Worm (Caenorhabditis elegans) whole organism, early embryonic: ENCODE results near the gene clec-35.

Experiments used
- B0310.2 ChIP-seq: sonication (generic microtip); optimal IDR thresholded peaks from 2 replicates; lab custom pipeline; 2016; ENCODE audit warnings: mild to moderate bottlenecking, missing genetic modification characterization, missing compliant biosample characterization
- F13C5.2 ChIP-seq: sonication (generic microtip); optimal IDR thresholded peaks from 2 replicates; lab custom pipeline; 2017; ENCODE audit warnings: mild to moderate bottlenecking, missing genetic modification characterization, inconsistent platforms, missing compliant biosample characterization
- aly-1 ChIP-seq: sonication (generic microtip); optimal IDR thresholded peaks from 2 replicates; lab custom pipeline; 2016; ENCODE audit warnings: missing genetic modification characterization, missing compliant biosample characterization
- ama-1 ChIP-seq: fragments of 150-350 bp; optimal IDR thresholded peaks from 2 replicates; lab custom pipeline; 2014
- ceh-13 ChIP-seq: fragments of 200-800 bp; sonication (Bioruptor generic); optimal IDR thresholded peaks from 2 replicates; lab custom pipeline; 2018; ENCODE audit warnings: mild to moderate bottlenecking, missing genetic modification characterization, missing compliant biosample characterization
- ceh-36 ChIP-seq: sonication (generic microtip); optimal IDR thresholded peaks from 2 replicates; lab custom pipeline; 2016; ENCODE audit warnings: missing genetic modification characterization, inconsistent platforms, missing compliant biosample characterization
- ets-7 ChIP-seq: sonication (generic microtip); optimal IDR thresholded peaks from 2 replicates; lab custom pipeline; 2016; ENCODE audit warnings: missing genotype, missing genetic modification characterization, missing compliant biosample characterization
- flt-1 ChIP-seq: fragments of 200-800 bp; sonication (Bioruptor generic); IDR thresholded peaks from 2 replicates; pipeline ENCODE4 v1.3.6; 2022; ENCODE audit warnings: missing genetic modification characterization, missing compliant biosample characterization
- hmbx-1 ChIP-seq: sonication (generic microtip); optimal IDR thresholded peaks from 2 replicates; lab custom pipeline; 2016; ENCODE audit warnings: mild to moderate bottlenecking, missing genetic modification characterization, missing compliant biosample characterization
- hmg-4 ChIP-seq: fragments of 200-800 bp; sonication (Bioruptor generic); optimal IDR thresholded peaks from 2 replicates; lab custom pipeline; 2018; ENCODE audit warnings: mild to moderate bottlenecking, missing genetic modification characterization, missing compliant biosample characterization
- hnd-1 ChIP-seq: sonication (generic microtip); optimal IDR thresholded peaks from 2 replicates; lab custom pipeline; 2016; ENCODE audit warnings: missing genetic modification characterization, missing compliant biosample characterization
- pes-1 ChIP-seq: fragments of 200-800 bp; sonication (Bioruptor generic); IDR thresholded peaks from 2 replicates; pipeline ENCODE4 v1.3.6; 2022; ENCODE audit warnings: missing genetic modification reagents, missing genetic modification characterization, missing compliant biosample characterization
- scrt-1 ChIP-seq: fragments of 200-800 bp; sonication (Bioruptor generic); IDR thresholded peaks from 2 replicates; pipeline ENCODE4 v1.3.6; 2022; ENCODE audit warnings: missing genetic modification characterization, missing compliant biosample characterization
- sea-1 ChIP-seq: fragments of 200-800 bp; sonication (Bioruptor generic); conservative IDR thresholded peaks from 2 replicates; pipeline ENCODE4 v1.3.6; 2022; ENCODE audit warnings: missing genetic modification characterization, missing compliant biosample characterization
- tbx-11 ChIP-seq: fragments of 200-800 bp; sonication (Bioruptor generic); IDR thresholded peaks from 2 replicates; pipeline ENCODE4 v1.3.6; 2022; ENCODE audit warnings: missing genetic modification characterization, missing compliant biosample characterization
- tbx-37 ChIP-seq: fragments of 200-800 bp; sonication (Bioruptor generic); conservative IDR thresholded peaks from 2 replicates; pipeline ENCODE4 v1.3.6; 2022; ENCODE audit warnings: missing genetic modification reagents, missing genetic modification characterization, missing compliant biosample characterization
- tra-4 ChIP-seq: sonication (generic microtip); optimal IDR thresholded peaks from 2 replicates; lab custom pipeline; 2017; ENCODE audit warnings: missing genetic modification characterization, missing compliant biosample characterization

The clec-35 gene

DNA sequence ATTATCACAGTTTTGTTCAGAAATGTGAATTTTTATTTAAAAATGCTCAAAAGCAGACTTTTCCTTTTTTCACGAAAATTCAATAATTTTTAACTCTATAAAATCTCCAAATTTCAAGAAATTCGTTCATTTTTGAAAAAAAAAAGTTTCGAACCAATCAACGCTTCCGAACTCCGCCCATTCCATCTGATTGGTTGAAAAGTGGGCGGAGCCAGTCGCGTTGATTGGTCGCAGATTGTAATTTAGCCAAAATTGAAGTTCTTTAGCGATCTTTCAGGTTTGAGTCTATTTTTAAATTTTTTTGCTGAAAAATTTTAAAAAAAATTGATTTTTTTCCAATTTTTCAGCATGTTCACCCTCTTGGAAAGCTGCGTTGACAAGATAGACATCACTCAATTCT lies 41.5 kb downstream of the clec-35 start:
- TF ChIP-seq hnd-1 (tag; lab: Kevin White, UChicago) (no peak), B0310.2 (tag; lab: Kevin White, UChicago) (no peak)

DNA sequence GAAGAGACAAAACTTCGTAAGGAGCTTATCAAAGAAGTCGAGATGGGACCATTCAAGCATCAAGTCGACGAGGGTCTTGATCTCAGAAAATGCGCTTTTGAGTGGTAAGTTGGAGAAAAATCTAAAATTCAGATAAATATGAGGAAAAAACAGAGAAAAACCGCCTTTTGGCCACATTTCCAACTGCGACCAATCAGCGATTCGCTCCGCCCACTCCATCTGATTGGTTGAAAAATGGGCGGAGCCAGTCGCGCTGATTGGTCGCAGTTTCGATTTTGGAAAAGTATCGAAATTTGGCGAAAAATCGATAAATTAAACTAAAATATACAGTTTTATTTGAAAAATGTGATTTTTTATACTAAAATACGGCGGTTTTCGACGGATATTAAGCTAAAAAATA lies 42.0 kb downstream of the clec-35 start:
- TF ChIP-seq hnd-1 (tag; lab: Kevin White, UChicago) (no peak), scrt-1 (GFP tag; lab: Robert Waterston, UW) (no peak), ama-1 (no peak), aly-1 (no peak), ceh-13 (GFP tag; lab: Kevin White, UChicago) (no peak), tra-4 (no peak), F13C5.2 (no peak), ceh-36 (tag; lab: Kevin White, UChicago) (no peak), tbx-37 (GFP tag; lab: Robert Waterston, UW) (no peak), flt-1 (GFP tag; lab: Robert Waterston, UW) (no peak)

DNA sequence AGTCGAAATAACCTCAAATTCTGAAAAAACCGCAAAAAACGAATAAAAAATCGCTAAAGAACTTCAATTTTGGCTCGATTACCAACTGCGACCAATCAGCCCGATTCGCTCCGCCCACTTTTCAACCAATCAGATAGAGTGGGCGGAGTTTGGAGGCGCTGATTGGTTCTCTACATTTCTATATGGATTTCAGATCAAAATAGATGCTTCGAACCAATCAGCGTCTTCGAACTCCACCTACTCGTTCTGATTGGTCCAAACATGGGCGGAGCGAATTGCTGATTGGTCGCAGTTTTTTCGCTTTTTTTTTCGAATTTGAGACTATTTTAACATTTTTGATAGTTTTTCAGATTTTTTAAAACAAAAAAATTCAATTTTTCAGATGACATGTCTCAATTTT lies 45.7 kb downstream of the clec-35 start:
- TF ChIP-seq scrt-1 (GFP tag; lab: Robert Waterston, UW) (no peak), hmg-4 (GFP tag; lab: Kevin White, UChicago) (no peak), hmbx-1 (tag; lab: Kevin White, UChicago) (no peak), sea-1 (no peak), ceh-13 (GFP tag; lab: Kevin White, UChicago) (no peak), B0310.2 (tag; lab: Kevin White, UChicago) (no peak), hnd-1 (tag; lab: Kevin White, UChicago) (no peak), ama-1 (no peak), ets-7 (tag; lab: Kevin White, UChicago) (no peak), aly-1 (no peak), tra-4 (no peak), F13C5.2 (no peak), flt-1 (GFP tag; lab: Robert Waterston, UW) (no peak), tbx-11 (GFP tag; lab: Robert Waterston, UW) (no peak), ceh-36 (tag; lab: Kevin White, UChicago) (no peak), pes-1 (GFP tag; lab: Robert Waterston, UW) (no peak), tbx-37 (GFP tag; lab: Robert Waterston, UW) (no peak)

DNA sequence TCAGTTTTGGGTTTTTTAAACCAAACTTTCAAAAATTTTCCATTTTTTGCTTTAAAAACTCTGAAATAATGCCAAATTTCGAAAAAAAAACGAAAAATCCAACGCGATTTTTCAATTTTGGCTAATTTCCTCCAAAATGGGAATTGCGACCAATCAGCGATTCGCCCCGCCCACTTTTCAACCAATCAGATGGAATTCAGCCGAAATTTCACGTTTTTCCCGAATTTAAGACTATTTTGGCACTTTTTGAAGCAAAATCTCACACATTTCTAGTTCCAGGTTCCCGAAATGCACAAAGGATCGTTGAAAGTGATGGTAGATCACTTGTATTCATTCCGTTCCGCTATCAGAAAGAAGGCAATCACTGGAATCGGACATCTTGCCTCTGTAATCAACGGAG lies 49.1 kb downstream of the clec-35 start:
- no peak for TF ChIP-seq F13C5.2
- TF ChIP-seq aly-1 = no peak
- TF ChIP-seq tra-4 = no peak
- TF ChIP-seq ceh-36 (tag; lab: Kevin White, UChicago) = no peak
- TF ChIP-seq hnd-1 (tag; lab: Kevin White, UChicago) = no peak
- TF ChIP-seq hmg-4 (GFP tag; lab: Kevin White, UChicago) = no peak
- no peak for TF ChIP-seq tbx-11 (GFP tag; lab: Robert Waterston, UW)
- no peak for TF ChIP-seq tbx-37 (GFP tag; lab: Robert Waterston, UW)
- no peak for TF ChIP-seq ets-7 (tag; lab: Kevin White, UChicago)
- no peak for TF ChIP-seq flt-1 (GFP tag; lab: Robert Waterston, UW)
- TF ChIP-seq ceh-13 (GFP tag; lab: Kevin White, UChicago) = no peak
- TF ChIP-seq hmbx-1 (tag; lab: Kevin White, UChicago) = no peak
- TF ChIP-seq ama-1 = no peak
- TF ChIP-seq B0310.2 (tag; lab: Kevin White, UChicago) = no peak
- no peak for TF ChIP-seq pes-1 (GFP tag; lab: Robert Waterston, UW)
- TF ChIP-seq scrt-1 (GFP tag; lab: Robert Waterston, UW) = no peak
- no peak for TF ChIP-seq sea-1

DNA sequence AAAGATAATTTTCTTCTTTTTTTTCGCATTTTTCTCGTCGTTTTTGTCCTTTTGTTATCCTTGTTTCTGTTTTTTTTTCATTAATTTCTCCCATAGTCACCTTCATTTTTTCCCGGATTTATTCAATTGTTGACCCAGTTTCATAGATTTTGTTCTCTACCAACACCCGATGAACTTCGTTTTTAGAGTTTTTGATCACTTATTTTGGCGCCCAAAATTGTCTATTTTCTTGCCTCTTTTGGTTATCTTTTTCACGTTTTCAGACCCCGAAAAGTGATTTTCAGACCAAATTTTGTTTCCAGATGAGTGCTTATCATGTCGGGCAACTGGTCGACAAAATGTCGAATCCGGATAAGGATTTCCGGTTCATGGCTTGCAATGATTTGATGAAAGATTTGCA lies 51.3 kb downstream of the clec-35 start, which contains the start of gene cand-1:
Gene cand-1, plus strand, starts transcription at position 301 of the 400 bp plus-strand sequence.
- no peak for TF ChIP-seq aly-1
- TF ChIP-seq ceh-13 (GFP tag; lab: Kevin White, UChicago) = no peak
- no peak for TF ChIP-seq ets-7 (tag; lab: Kevin White, UChicago)
- TF ChIP-seq hmg-4 (GFP tag; lab: Kevin White, UChicago) = no peak
- no peak for TF ChIP-seq tbx-37 (GFP tag; lab: Robert Waterston, UW)
- TF ChIP-seq F13C5.2 = no peak
- TF ChIP-seq tra-4 = no peak
- TF ChIP-seq flt-1 (GFP tag; lab: Robert Waterston, UW) = no peak
- no peak for TF ChIP-seq tbx-11 (GFP tag; lab: Robert Waterston, UW)
- TF ChIP-seq hmbx-1 (tag; lab: Kevin White, UChicago) = no peak
- TF ChIP-seq scrt-1 (GFP tag; lab: Robert Waterston, UW) = no peak
- no peak for TF ChIP-seq pes-1 (GFP tag; lab: Robert Waterston, UW)
- TF ChIP-seq ceh-36 (tag; lab: Kevin White, UChicago) = no peak
- no peak for TF ChIP-seq sea-1
- no peak for TF ChIP-seq B0310.2 (tag; lab: Kevin White, UChicago)
- no peak for TF ChIP-seq ama-1
- TF ChIP-seq hnd-1 (tag; lab: Kevin White, UChicago) = no peak
